Fruit fly (Drosophila melanogaster): ENCODE measurements around the gene CG33722.
A peak's percentile ranks its signal among the peaks of the same experiment; 100 is the strongest.

DNA sequence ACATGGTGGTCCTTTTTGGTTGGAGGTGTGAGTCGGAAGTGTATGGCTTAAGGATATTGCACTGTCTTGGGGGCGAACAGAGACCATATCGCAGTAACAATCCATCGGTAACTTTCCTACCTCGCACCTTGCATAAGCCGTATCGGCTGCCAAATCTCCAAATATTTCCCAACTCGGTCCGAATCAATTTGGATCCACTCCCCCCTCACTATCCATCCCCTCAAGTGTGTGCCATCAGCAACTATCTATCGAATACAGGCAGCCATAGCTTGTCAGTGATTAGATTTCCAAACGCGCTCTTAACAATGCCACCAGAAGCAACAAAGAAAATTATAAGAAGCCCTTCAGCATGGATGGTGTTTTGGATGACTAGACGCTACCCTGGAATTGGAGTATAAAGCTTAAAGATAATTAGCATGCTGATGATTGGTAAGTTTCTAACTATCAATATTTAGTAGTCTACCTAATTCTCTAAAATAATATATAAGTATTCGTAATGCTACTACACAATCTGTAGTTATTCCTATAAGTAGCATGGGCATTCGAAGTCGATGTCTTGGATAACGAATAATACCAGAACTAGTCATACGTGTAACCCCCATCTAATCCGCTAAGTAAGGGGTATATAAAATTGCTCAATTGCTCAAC, 37.1 kb upstream of the CG33722 start:
- TF ChIP-seq hth (optimal IDR thresholded peaks at IDR 0.05) (no peak), usp (GFP tag; optimal IDR thresholded peaks at IDR 0.05) (no peak), bab2 (GFP tag; optimal IDR thresholded peaks at IDR 0.05) (peak; percentile 17), pan (optimal IDR thresholded peaks at IDR 0.05) (no peak), pan (GFP tag; optimal IDR thresholded peaks at IDR 0.05 in 1 of 2, IDR thresholded peaks at IDR 0.05 in 1 of 2) (peak in 1 of 2 experiments; percentile 28), CG3847 (GFP tag; IDR thresholded peaks at IDR 0.05) (peak; percentile 55), cg (GFP tag; optimal IDR thresholded peaks at IDR 0.05) (no peak), shn (GFP tag; optimal IDR thresholded peaks at IDR 0.05) (no peak), CG10209 (GFP tag; optimal IDR thresholded peaks at IDR 0.05) (peak; percentile 37), stwl (tag; optimal IDR thresholded peaks at IDR 0.05) (no peak), CG31365 (tag; optimal IDR thresholded peaks at IDR 0.05) (no peak), Vsx1 (GFP tag; optimal IDR thresholded peaks at IDR 0.05) (peak; percentile 10)
